Fruit fly (Drosophila melanogaster) whole organism, embryonic: ENCODE results near the gene CG10338.

Source experiments
- Ada2b ChIP-seq: fragments of 200-800 bp; sonication (Bioruptor generic); IDR thresholded peaks from 2 replicates; pipeline ENCODE4 v1.3.6; 2022; ENCODE audit warnings: missing biosample characterization, missing genetic modification characterization
- B-H1 ChIP-seq: fragments of 200-800 bp; sonication (Bioruptor generic); IDR thresholded peaks from 3 replicates; pipeline ENCODE4 v1.3.6; 2022; ENCODE audit warnings: missing biosample characterization, missing genetic modification characterization
- Blimp-1 ChIP-seq: fragments of 200-800 bp; sonication (Bioruptor generic); optimal IDR thresholded peaks from 3 replicates; lab custom pipeline; 2018; ENCODE audit warnings: missing biosample characterization, missing genetic modification characterization, mild to moderate bottlenecking, moderate library complexity, missing genetic modification reagents
- BtbVII ChIP-seq: fragments of 200-800 bp; sonication (Bioruptor generic); optimal IDR thresholded peaks from 3 replicates; lab custom pipeline; 2017; ENCODE audit warnings: missing biosample characterization, mild to moderate bottlenecking, missing genetic modification characterization
- Bteb2 ChIP-seq: fragments of 200-800 bp; sonication (Bioruptor generic); optimal IDR thresholded peaks from 2 replicates; lab custom pipeline; 2016; ENCODE audit warnings: missing biosample characterization, missing genetic modification characterization
- CG10462 ChIP-seq: fragments of 200-800 bp; sonication (Bioruptor generic); optimal IDR thresholded peaks from 2 replicates; lab custom pipeline; 2016; ENCODE audit warnings: missing biosample characterization, missing genetic modification characterization
- CG12071 ChIP-seq: fragments of 200-800 bp; sonication (Bioruptor generic); optimal IDR thresholded peaks from 3 replicates; lab custom pipeline; 2018; ENCODE audit warnings: missing biosample characterization, mild to moderate bottlenecking, missing genetic modification characterization
- CG1233 ChIP-seq: fragments of 200-800 bp; sonication (Bioruptor generic); optimal IDR thresholded peaks from 4 replicates; lab custom pipeline; 2018; ENCODE audit warnings: missing biosample characterization, mild to moderate bottlenecking, missing genetic modification characterization
- CG13123 ChIP-seq: fragments of 200-800 bp; sonication (Bioruptor generic); optimal IDR thresholded peaks from 2 replicates; lab custom pipeline; 2016; ENCODE audit warnings: missing biosample characterization, missing genetic modification characterization
- CG14014 ChIP-seq: fragments of 200-800 bp; sonication (Bioruptor generic); IDR thresholded peaks from 2 replicates; pipeline ENCODE4 v1.3.6; 2022; ENCODE audit warnings: missing biosample characterization, missing genetic modification characterization
- CG15073 ChIP-seq: fragments of 200-800 bp; sonication (Bioruptor generic); optimal IDR thresholded peaks from 2 replicates; lab custom pipeline; 2016; ENCODE audit warnings: missing biosample characterization, missing genetic modification characterization
- CG16779 ChIP-seq: fragments of 200-800 bp; sonication (Bioruptor generic); IDR thresholded peaks from 2 replicates; pipeline ENCODE4 v1.3.6; 2022; ENCODE audit warnings: missing biosample characterization, missing genetic modification characterization
- CG17328 ChIP-seq: fragments of 200-800 bp; sonication (Bioruptor generic); IDR thresholded peaks from 2 replicates; pipeline ENCODE4 v1.3.6; 2022; ENCODE audit warnings: missing biosample characterization, missing genetic modification characterization
- CG18619 ChIP-seq: fragments of 200-800 bp; sonication (Bioruptor generic); optimal IDR thresholded peaks from 3 replicates; lab custom pipeline; 2017; ENCODE audit warnings: missing biosample characterization, mild to moderate bottlenecking, missing genetic modification characterization
- CG30403 ChIP-seq: fragments of 200-800 bp; sonication (Bioruptor generic); optimal IDR thresholded peaks from 3 replicates; lab custom pipeline; 2016; ENCODE audit warnings: missing biosample characterization, missing genetic modification characterization
- CG3065 ChIP-seq: fragments of 200-800 bp; sonication (Bioruptor generic); optimal IDR thresholded peaks from 2 replicates; lab custom pipeline; 2016; ENCODE audit warnings: missing biosample characterization, missing genetic modification characterization
- CG3163 ChIP-seq: fragments of 200-800 bp; sonication (Bioruptor generic); optimal IDR thresholded peaks from 3 replicates; lab custom pipeline; 2016; ENCODE audit warnings: missing biosample characterization, missing genetic modification characterization
- CG34422 ChIP-seq: fragments of 200-800 bp; sonication (Bioruptor generic); IDR thresholded peaks from 3 replicates; pipeline ENCODE4 v1.3.6; 2022; ENCODE audit warnings: missing biosample characterization, missing genetic modification characterization
- CG43689 ChIP-seq: fragments of 200-800 bp; sonication (Bioruptor generic); IDR thresholded peaks from 2 replicates; pipeline ENCODE4 v1.3.6; 2022; ENCODE audit warnings: missing biosample characterization, missing genetic modification characterization
- CG5953 ChIP-seq: fragments of 200-800 bp; sonication (Bioruptor generic); IDR thresholded peaks from 2 replicates; pipeline ENCODE4 v1.3.6; 2022; ENCODE audit warnings: missing biosample characterization, missing genetic modification characterization
- CG7839 ChIP-seq: fragments of 200-800 bp; sonication (Bioruptor generic); optimal IDR thresholded peaks from 3 replicates; lab custom pipeline; 2018; ENCODE audit warnings: missing biosample characterization, mild to moderate bottlenecking, missing genetic modification characterization, moderate library complexity
- CG7987 ChIP-seq: fragments of 200-800 bp; sonication (Bioruptor generic); optimal IDR thresholded peaks from 2 replicates; lab custom pipeline; 2018; ENCODE audit warnings: missing biosample characterization, mild to moderate bottlenecking, missing genetic modification characterization, moderate library complexity
- Deaf1 ChIP-seq: fragments of 200-800 bp; optimal IDR thresholded peaks from 3 replicates; lab custom pipeline; 2019; ENCODE audit warnings: missing biosample characterization, mild to moderate bottlenecking, missing genetic modification characterization, moderate library complexity
- Doc3 ChIP-seq: fragments of 200-800 bp; sonication (Bioruptor generic); IDR thresholded peaks from 3 replicates; pipeline ENCODE4 v1.3.6; 2022; ENCODE audit warnings: missing biosample characterization, missing genetic modification characterization; ENCODE audit not compliant: partially characterized antibody
- ERR ChIP-seq: fragments of 200-800 bp; sonication (Bioruptor generic); optimal IDR thresholded peaks from 2 replicates; lab custom pipeline; 2016; ENCODE audit warnings: missing biosample characterization, missing genetic modification characterization
- Fer1 ChIP-seq: fragments of 200-800 bp; sonication (Bioruptor generic); optimal IDR thresholded peaks from 2 replicates; lab custom pipeline; 2017; ENCODE audit warnings: missing biosample characterization, mild to moderate bottlenecking, missing genetic modification characterization
- HLH54F ChIP-seq: fragments of 200-800 bp; sonication (Bioruptor generic); optimal IDR thresholded peaks from 3 replicates; lab custom pipeline; 2016; ENCODE audit warnings: missing biosample characterization, missing genetic modification characterization
- Hey ChIP-seq: fragments of 200-800 bp; sonication (Bioruptor generic); optimal IDR thresholded peaks from 3 replicates; lab custom pipeline; 2018; ENCODE audit warnings: missing biosample characterization, mild to moderate bottlenecking, missing genetic modification characterization
- Nf-YB ChIP-seq: fragments of 200-800 bp; sonication (Bioruptor generic); optimal IDR thresholded peaks from 3 replicates; lab custom pipeline; 2019; ENCODE audit warnings: missing biosample characterization, mild to moderate bottlenecking, missing genetic modification characterization, moderate library complexity
- Poxn ChIP-seq: fragments of 200-800 bp; sonication (Bioruptor generic); IDR thresholded peaks from 2 replicates; pipeline ENCODE4 v1.3.6; 2022; ENCODE audit warnings: missing biosample characterization, missing genetic modification characterization
- Sin3A ChIP-seq: fragments of >200 bp; optimal IDR thresholded peaks from 2 replicates; lab custom pipeline; 2018
- Spps ChIP-seq: fragments of 200-800 bp; sonication (Bioruptor generic); optimal IDR thresholded peaks from 2 replicates; lab custom pipeline; 2018; ENCODE audit warnings: missing biosample characterization, mild to moderate bottlenecking, missing genetic modification characterization
- aop ChIP-seq: fragments of 200-800 bp; sonication (Bioruptor generic); IDR thresholded peaks from 2 replicates; pipeline ENCODE4 v1.3.6; 2022; ENCODE audit warnings: missing biosample characterization, missing genetic modification characterization
- ato ChIP-seq: fragments of 200-800 bp; sonication (Bioruptor generic); IDR thresholded peaks from 2 replicates; pipeline ENCODE4 v1.3.6; 2022; ENCODE audit warnings: missing biosample characterization, missing genetic modification characterization; ENCODE audit not compliant: partially characterized antibody
- az2 ChIP-seq: fragments of 200-800 bp; sonication (Bioruptor generic); optimal IDR thresholded peaks from 3 replicates; lab custom pipeline; 2016; ENCODE audit warnings: missing biosample characterization, missing genetic modification characterization
- bowl ChIP-seq: fragments of 200-800 bp; sonication (Bioruptor generic); IDR thresholded peaks from 2 replicates; pipeline ENCODE4 v1.3.6; 2022; ENCODE audit warnings: missing biosample characterization, missing genetic modification characterization
- chinmo ChIP-seq: fragments of 200-800 bp; sonication (Bioruptor generic); IDR thresholded peaks from 4 replicates; pipeline ENCODE4 v1.3.6; 2022; ENCODE audit warnings: missing biosample characterization, missing genetic modification characterization; ENCODE audit not compliant: partially characterized antibody
- ci ChIP-seq: fragments of 200-800 bp; sonication (Bioruptor generic); IDR thresholded peaks from 3 replicates; pipeline ENCODE4 v1.3.6; 2022; ENCODE audit warnings: missing biosample characterization, missing genetic modification characterization
- da ChIP-seq: fragments of 200-800 bp; sonication (Bioruptor generic); optimal IDR thresholded peaks from 2 replicates; lab custom pipeline; 2016; ENCODE audit warnings: missing biosample characterization, missing genetic modification characterization
- emc ChIP-seq: fragments of 200-800 bp; sonication (Bioruptor generic); optimal IDR thresholded peaks from 2 replicates; lab custom pipeline; 2016; ENCODE audit warnings: missing biosample characterization, missing genetic modification characterization
- gt ChIP-seq: fragments of 200-800 bp; sonication (Bioruptor generic); IDR thresholded peaks from 2 replicates; pipeline ENCODE4 v1.3.6; 2022; ENCODE audit warnings: missing biosample characterization, missing genetic modification characterization
- h ChIP-seq: fragments of >200 bp; optimal IDR thresholded peaks from 2 replicates; lab custom pipeline; 2017
- hbn ChIP-seq: fragments of 200-800 bp; sonication (Bioruptor generic); IDR thresholded peaks from 2 replicates; pipeline ENCODE4 v1.3.6; 2022; ENCODE audit warnings: missing biosample characterization, missing genetic modification characterization; ENCODE audit not compliant: partially characterized antibody
- kah ChIP-seq: fragments of 200-800 bp; sonication (Bioruptor generic); optimal IDR thresholded peaks from 2 replicates; lab custom pipeline; 2018; ENCODE audit warnings: missing biosample characterization, mild to moderate bottlenecking, missing genetic modification characterization
- nerfin-2 ChIP-seq: fragments of 200-800 bp; sonication (Bioruptor generic); IDR thresholded peaks from 2 replicates; pipeline ENCODE4 v1.3.6; 2022; ENCODE audit warnings: missing biosample characterization, missing genetic modification characterization; ENCODE audit not compliant: partially characterized antibody
- pfk ChIP-seq: fragments of 200-800 bp; sonication (Bioruptor generic); optimal IDR thresholded peaks from 2 replicates; lab custom pipeline; 2018; ENCODE audit warnings: missing biosample characterization, mild to moderate bottlenecking, missing genetic modification characterization, moderate library complexity
- row ChIP-seq: fragments of 200-800 bp; sonication (Bioruptor generic); IDR thresholded peaks from 3 replicates; pipeline ENCODE4 v1.3.6; 2022; ENCODE audit warnings: missing biosample characterization, missing genetic modification characterization
- run ChIP-seq: fragments of 200-800 bp; sonication (Bioruptor generic); optimal IDR thresholded peaks from 3 replicates; lab custom pipeline; 2018; ENCODE audit warnings: missing biosample characterization, mild to moderate bottlenecking, missing genetic modification characterization
- slou ChIP-seq: fragments of 200-800 bp; sonication (Bioruptor generic); optimal IDR thresholded peaks from 3 replicates; lab custom pipeline; 2016; ENCODE audit warnings: missing biosample characterization, missing genetic modification characterization
- tna ChIP-seq: fragments of 200-800 bp; sonication (Bioruptor generic); IDR thresholded peaks from 2 replicates; pipeline ENCODE4 v1.3.6; 2022; ENCODE audit warnings: missing biosample characterization, missing genetic modification characterization; ENCODE audit not compliant: partially characterized antibody
- ttk ChIP-seq: fragments of 200-800 bp; sonication (Bioruptor generic); IDR thresholded peaks from 2 replicates; pipeline ENCODE4 v2.1.2; 2022; ENCODE audit warnings: missing biosample characterization, missing genetic modification characterization
- vvl ChIP-seq: fragments of 200-800 bp; sonication (Bioruptor generic); IDR thresholded peaks from 2 replicates; pipeline ENCODE4 v1.3.6; 2022; ENCODE audit warnings: missing biosample characterization, missing genetic modification characterization
- wor ChIP-seq: fragments of 200-800 bp; sonication (Bioruptor generic); IDR thresholded peaks from 2 replicates; pipeline ENCODE4 v1.3.6; 2022; ENCODE audit warnings: missing biosample characterization, missing genetic modification characterization

Gene CG10338

DNA sequence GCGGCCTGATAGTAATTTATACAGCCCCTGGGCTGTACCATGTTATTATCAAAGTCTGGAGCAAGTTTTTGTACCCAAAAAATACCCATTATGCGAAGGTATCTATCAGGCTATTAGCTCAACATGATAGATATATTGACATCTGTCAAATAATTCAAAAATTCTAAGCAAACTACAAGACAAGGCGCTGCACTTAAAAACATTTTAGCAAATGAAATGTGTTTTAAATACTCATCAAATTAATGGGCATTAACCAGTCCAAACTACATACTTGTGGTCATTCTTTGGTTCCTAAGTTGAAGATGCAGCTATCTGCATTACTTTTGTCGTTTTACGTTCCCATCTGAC, 42.2 kb upstream of the CG10338 start (continued):
- TF ChIP-seq CG18619 (peak; percentile 38), kah (GFP tag; lab: Kevin White, UChicago) (peak; percentile 23), Sin3A (lab: Kevin White, UChicago) (no peak), Nf-YB (GFP tag; lab: Kevin White, UChicago) (peak; percentile 3), vvl (GFP tag; lab: Robert Waterston, UW) (peak; percentile 91), Ada2b (peak; percentile 34; the same call in 1 of the 2 replicates), tna (GFP tag; lab: Robert Waterston, UW) (no peak), az2 (GFP tag; lab: Kevin White, UChicago) (peak; percentile 50), CG43689 (GFP tag; lab: Robert Waterston, UW) (no peak), chinmo (GFP tag; lab: Robert Waterston, UW) (no peak), hbn (GFP tag; lab: Robert Waterston, UW) (no peak), CG17328 (peak; percentile 76), Hey (no peak), CG30403 (GFP tag; lab: Kevin White, UChicago) (peak; percentile 65), CG3065 (peak; percentile 21), BtbVII (GFP tag; lab: Kevin White, UChicago) (peak; percentile 9), Blimp-1 (GFP tag; lab: Kevin White, UChicago) (peak; percentile 86), aop (no peak), Deaf1 (tag; lab: Kevin White, UChicago) (no peak), CG10462 (GFP tag; lab: Kevin White, UChicago) (peak; percentile 33), CG1233 (peak; percentile 71), Poxn (GFP tag; lab: Robert Waterston, UW) (no peak), gt (GFP tag; lab: Robert Waterston, UW) (no peak; the same call in 1 of the 2 replicates), Bteb2 (no peak), HLH54F (GFP tag; lab: Kevin White, UChicago) (peak; percentile 27), CG5953 (GFP tag; lab: Robert Waterston, UW) (peak; percentile 10; the same call in 1 of the 2 replicates), CG15073 (GFP tag; lab: Kevin White, UChicago) (no peak), h (no peak), ERR (peak; percentile 22), ttk (GFP tag; lab: Robert Waterston, UW) (peak; percentile 75), emc (GFP tag; lab: Kevin White, UChicago) (no peak), row (GFP tag; lab: Robert Waterston, UW) (peak; percentile 71), nerfin-2 (GFP tag; lab: Robert Waterston, UW) (no peak), run (tag; lab: Kevin White, UChicago) (peak; percentile 2), ato (no peak), CG13123 (peak; percentile 24), B-H1 (GFP tag; lab: Robert Waterston, UW) (peak; percentile 78), CG12071 (peak; percentile 51), ci (peak; percentile 87), Fer1 (GFP tag; lab: Kevin White, UChicago) (peak; percentile 18), bowl (GFP tag; lab: Robert Waterston, UW) (no peak), da (GFP tag; lab: Kevin White, UChicago) (no peak), CG3163 (GFP tag; lab: Kevin White, UChicago) (no peak), Doc3 (GFP tag; lab: Robert Waterston, UW) (no peak), Spps (tag; lab: Kevin White, UChicago) (peak; percentile 83), CG7839 (peak; percentile 83), CG14014 (GFP tag; lab: Robert Waterston, UW) (0 out of 2 replicates have a peak, but pooled peaks have one; percentile 15), slou (peak; percentile 24), CG34422 (GFP tag; lab: Robert Waterston, UW) (peak; percentile 71; the same call in 2 of the 3 replicates), wor (GFP tag; lab: Robert Waterston, UW) (peak; percentile 60), pfk (no peak), CG7987 (GFP tag; lab: Kevin White, UChicago) (peak; percentile 27), CG16779 (GFP tag; lab: Robert Waterston, UW) (no peak)
